Worm (Caenorhabditis elegans): Measurements from ENCODE around the gene C04E12.5.

Gene C04E12.5

DNA sequence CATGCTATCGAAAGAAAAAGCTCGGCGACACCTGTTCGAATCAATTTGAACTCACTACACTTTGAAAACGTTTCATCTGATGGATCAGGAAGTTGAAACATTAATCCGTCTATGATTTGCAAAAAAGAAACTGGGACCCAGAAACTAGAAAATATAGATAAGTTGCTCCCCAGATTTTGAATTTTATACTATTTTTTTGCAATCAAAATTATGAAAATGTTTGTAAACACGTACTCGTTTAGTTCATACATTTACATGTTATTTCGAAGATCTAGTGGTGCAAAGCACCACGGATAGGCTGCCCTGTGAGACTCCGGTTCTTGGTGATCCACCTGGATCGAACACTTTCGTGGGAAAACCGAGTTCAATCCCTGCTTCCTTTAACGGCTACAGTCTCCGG is 16.5 kb upstream of the C04E12.5 start, which contains the start of gene C17B7.10:
TSS of gene C17B7.10 (minus strand) at position 101 of the 400 bp plus-strand sequence.
- TF ChIP-seq lin-35 (GFP tag; optimal IDR thresholded peaks at IDR 0.05) (no peak), ZK185.1 (tag; optimal IDR thresholded peaks at IDR 0.05; ENCODE audit: poor library complexity, severe bottlenecking) (no peak), lsy-27 (tag; optimal IDR thresholded peaks at IDR 0.05; ENCODE audit: borderline replicate concordance, insufficient read depth) (no peak), C17E4.6 (GFP tag; IDR thresholded peaks at IDR 0.05) (0 out of 2 replicates have a peak, but pooled peaks have one; percentile 30), ztf-22 (GFP tag; optimal IDR thresholded peaks at IDR 0.05) (no peak), ceh-27 (GFP tag; optimal IDR thresholded peaks at IDR 0.05) (no peak), hrde-1 (tag; optimal IDR thresholded peaks at IDR 0.05; ENCODE audit: borderline replicate concordance) (no peak)

DNA sequence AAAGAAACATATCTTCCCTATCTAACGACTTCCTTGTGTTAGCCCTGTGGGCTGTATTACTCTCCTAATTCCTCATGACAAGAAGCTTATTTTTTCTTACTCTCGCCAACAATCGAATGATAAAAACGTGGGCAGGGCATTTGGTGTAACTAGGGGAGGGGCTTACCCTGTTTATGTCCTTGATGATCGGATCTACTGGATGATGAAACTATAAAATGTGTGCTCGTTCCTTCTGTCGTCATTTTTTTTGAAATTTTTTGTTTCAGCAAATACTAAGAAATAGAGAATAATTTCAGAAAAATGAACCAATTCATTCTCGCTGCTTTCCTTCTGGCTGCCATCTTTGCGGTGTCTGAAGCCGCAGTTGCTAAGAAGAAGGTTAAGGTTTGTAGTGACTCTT is 15.9 kb upstream of the C04E12.5 start, which contains the start of gene C17B7.3:
TSS of gene C17B7.3 (plus strand) at position 301 of the 400 bp plus-strand sequence.
- TF ChIP-seq nhr-90 (tag; optimal IDR thresholded peaks at IDR 0.05) (no peak), F22D6.2 (tag; optimal IDR thresholded peaks at IDR 0.05) (no peak)

DNA sequence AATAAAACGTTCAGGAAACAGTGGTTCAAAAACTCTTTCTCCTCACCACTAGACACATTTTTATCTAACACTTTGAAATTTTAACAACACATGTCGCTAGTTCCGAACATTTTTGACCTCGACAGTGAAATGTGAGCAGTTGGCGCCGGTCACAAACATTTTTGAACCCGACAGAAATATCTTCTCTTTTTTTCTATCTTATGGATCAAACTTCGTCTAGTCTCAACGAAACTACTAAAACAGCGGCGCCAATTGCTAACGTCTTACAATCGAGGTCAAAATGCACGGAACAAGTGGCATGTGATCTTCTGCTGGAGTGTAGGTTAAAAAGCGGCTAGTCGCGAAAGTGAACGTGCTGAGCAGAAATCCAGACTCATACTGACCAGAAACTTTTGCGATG is 14.4 kb upstream of the C04E12.5 start:
- TF ChIP-seq cebp-1 (GFP tag; IDR thresholded peaks at IDR 0.05): no peak
- no peak for TF ChIP-seq cebp-1 (tag; optimal IDR thresholded peaks at IDR 0.05)
- no peak for TF ChIP-seq Y79H2A.3 (GFP tag; conservative IDR thresholded peaks at IDR 0.05)
- TF ChIP-seq ama-1 (optimal IDR thresholded peaks at IDR 0.05): no peak
- no peak for TF ChIP-seq ama-1 (GFP tag; optimal IDR thresholded peaks at IDR 0.05)
- TF ChIP-seq bed-2 (GFP tag; IDR thresholded peaks at IDR 0.05): no peak
- TF ChIP-seq ceh-91 (GFP tag; IDR thresholded peaks at IDR 0.05): no peak
- TF ChIP-seq B0019.2 (GFP tag; conservative IDR thresholded peaks at IDR 0.05): no peak
- no peak for TF ChIP-seq C17E4.6 (GFP tag; IDR thresholded peaks at IDR 0.05)
- TF ChIP-seq sptf-2 (GFP tag; optimal IDR thresholded peaks at IDR 0.05): no peak
- no peak for TF ChIP-seq somi-1 (GFP tag; optimal IDR thresholded peaks at IDR 0.05)
- no peak for TF ChIP-seq pha-4 (tag; optimal IDR thresholded peaks at IDR 0.05)
- no peak for TF ChIP-seq chd-7 (tag; optimal IDR thresholded peaks at IDR 0.05)
- no peak for TF ChIP-seq athp-1 (tag; optimal IDR thresholded peaks at IDR 0.05)
- TF ChIP-seq snpc-3.4 (tag; optimal IDR thresholded peaks at IDR 0.05): no peak
- TF ChIP-seq ztf-25 (GFP tag; IDR thresholded peaks at IDR 0.05): no peak
- TF ChIP-seq F49E8.2 (tag; optimal IDR thresholded peaks at IDR 0.05; ENCODE audit: insufficient read depth): no peak
- no peak for TF ChIP-seq F55B11.4 (tag; optimal IDR thresholded peaks at IDR 0.05; ENCODE audit: borderline replicate concordance, insufficient read depth)
- no peak for TF ChIP-seq mcd-1 (GFP tag; IDR thresholded peaks at IDR 0.05)

DNA sequence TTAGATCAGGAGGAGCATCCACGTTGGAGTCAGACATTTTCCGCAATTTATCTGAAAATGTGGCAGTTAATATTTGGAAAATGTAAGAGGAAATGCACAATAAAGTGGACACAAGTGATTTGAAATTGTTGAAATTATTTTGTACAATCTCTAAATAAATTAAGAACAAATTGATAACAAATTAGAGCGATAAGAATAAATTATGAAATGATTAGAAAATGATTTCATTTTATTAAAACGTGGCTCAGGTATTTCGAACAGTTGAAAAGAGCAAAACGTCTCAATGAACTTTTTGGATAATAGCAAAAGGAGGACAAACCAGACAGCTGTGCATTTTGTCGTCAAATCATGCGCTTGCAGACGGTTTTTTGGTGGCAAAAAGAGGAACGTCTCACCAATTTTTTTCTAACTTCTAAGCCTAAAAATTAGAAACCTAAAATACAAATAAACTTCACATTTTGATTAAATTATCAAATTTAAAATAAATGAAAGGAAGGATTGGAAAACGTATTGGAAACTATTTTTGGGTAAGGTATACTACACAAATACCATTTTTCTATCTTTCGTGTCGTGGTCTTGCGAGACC is 11.8 kb upstream of the C04E12.5 start, which contains the start of gene fbxa-65:
TSS of gene fbxa-65 (minus strand) at position 51 of the 586 bp plus-strand sequence.
- no peak for TF ChIP-seq D2030.7 (GFP tag; IDR thresholded peaks at IDR 0.05)
- TF ChIP-seq efl-1 (GFP tag; optimal IDR thresholded peaks at IDR 0.05): no peak
- TF ChIP-seq nfyb-1 (GFP tag; IDR thresholded peaks at IDR 0.05): 0 out of 2 replicates have a peak, but pooled peaks have one; percentile 45

DNA sequence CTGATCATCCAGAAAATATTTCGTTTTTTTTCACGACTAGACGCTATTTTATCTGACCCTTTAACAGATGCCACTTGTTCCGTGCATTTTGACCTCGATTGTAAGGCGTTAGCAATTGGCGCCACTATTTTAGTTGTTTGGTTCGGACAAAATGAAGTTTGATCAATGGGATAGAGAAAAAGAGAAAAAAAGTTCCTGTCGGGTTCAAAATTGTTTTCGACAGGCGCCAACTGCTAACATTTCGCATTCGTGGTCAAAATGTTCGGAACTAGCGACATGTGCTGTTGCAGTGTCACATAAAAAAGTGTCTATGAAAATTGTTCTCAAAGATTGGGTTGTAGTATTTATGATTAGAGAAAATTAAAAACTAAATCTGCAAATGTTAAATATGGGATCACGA is 10.9 kb upstream of the C04E12.5 start:
- TF ChIP-seq unc-130 (GFP tag; optimal IDR thresholded peaks at IDR 0.05) (no peak), nhr-120 (GFP tag; IDR thresholded peaks at IDR 0.05) (no peak), lsl-1 (GFP tag; optimal IDR thresholded peaks at IDR 0.05) (no peak), ztf-22 (GFP tag; optimal IDR thresholded peaks at IDR 0.05) (no peak), madf-6 (GFP tag; IDR thresholded peaks at IDR 0.05) (no peak), snpc-4 (GFP tag; optimal IDR thresholded peaks at IDR 0.05) (no peak), snpc-4 (tag; optimal IDR thresholded peaks at IDR 0.05) (no peak), F22D6.2 (tag; optimal IDR thresholded peaks at IDR 0.05) (no peak), mel-28 (tag; optimal IDR thresholded peaks at IDR 0.05; ENCODE audit: borderline replicate concordance) (no peak), T26A5.8 (tag; optimal IDR thresholded peaks at IDR 0.05) (no peak), nhr-179 (tag; optimal IDR thresholded peaks at IDR 0.05) (no peak), him-1 (tag; optimal IDR thresholded peaks at IDR 0.05) (no peak), lin-26 (GFP tag; IDR thresholded peaks at IDR 0.05) (no peak), B0336.3 (GFP tag; IDR thresholded peaks at IDR 0.05) (no peak), ccch-3 (GFP tag; optimal IDR thresholded peaks at IDR 0.05) (no peak), somi-1 (GFP tag; optimal IDR thresholded peaks at IDR 0.05) (no peak)

Data from whole organism, young adult.